Worm (Caenorhabditis elegans) whole organism, L1 larva: ENCODE measurements around the gene C10C6.13.

Source experiments
- F16B12.6 ChIP-seq: fragments of 150-350 bp; optimal IDR thresholded peaks from 2 replicates; lab custom pipeline; 2014; ENCODE audit warnings: missing biosample characterization, missing genetic modification characterization
- ceh-82 ChIP-seq, 3 experiments: fragments of 150-350 bp in 1 of 3; sonication (generic microtip) in 2 of 3; optimal IDR thresholded peaks; 2 replicates each; lab custom pipeline; 2014 to 2017; ENCODE audit warnings: missing biosample characterization in 3 of 3, missing genetic modification characterization in 3 of 3
- sox-4 ChIP-seq: sonication (generic microtip); optimal IDR thresholded peaks from 2 replicates; lab custom pipeline; 2016; ENCODE audit warnings: missing genetic modification characterization, missing compliant biosample characterization
- tbx-2 ChIP-seq: sonication (generic microtip); optimal IDR thresholded peaks from 2 replicates; lab custom pipeline; 2016; ENCODE audit warnings: missing genetic modification characterization, missing compliant biosample characterization

ce11 chrIV:11489610-11490339 is 20.2 kb upstream of the C10C6.13 start:
- peak; percentile 52 for TF ChIP-seq tbx-2 (tag; lab: Kevin White, UChicago)
- no peak for TF ChIP-seq sox-4 (tag; lab: Kevin White, UChicago)
- no peak for TF ChIP-seq ceh-82 (tag; optimal IDR thresholded peaks at IDR 0.05; lab: Kevin White, UChicago)
- no peak for TF ChIP-seq F16B12.6 (tag; lab: Kevin White, UChicago)
